Worm (Caenorhabditis elegans): ENCODE results near the gene pals-28.

Gene pals-28

ce11 chrIII:4426711-4427218, 42.2 kb downstream of the pals-28 start (continued):
- peak; percentile 79 for TF ChIP-seq ctbp-1 (GFP tag; IDR thresholded peaks at IDR 0.05)
- TF ChIP-seq snpc-4 (tag; optimal IDR thresholded peaks at IDR 0.05), result peak; percentile 82
- TF ChIP-seq arid-1 (GFP tag; conservative IDR thresholded peaks at IDR 0.05), result peak; percentile 92
- peak; percentile 43 for TF ChIP-seq spr-1 (tag; optimal IDR thresholded peaks at IDR 0.05)
- peak; percentile 57; the same call in 1 of the 2 replicates for TF ChIP-seq Y105C5A.15 (GFP tag; IDR thresholded peaks at IDR 0.05)
- peak; percentile 49; the same call in 1 of the 2 replicates for TF ChIP-seq nhr-42 (GFP tag; IDR thresholded peaks at IDR 0.05)
- TF ChIP-seq T26A8.4 (GFP tag; IDR thresholded peaks at IDR 0.05), result peak; percentile 83

ce11 chrIII:4428797-4429196, 44.2 kb downstream of the pals-28 start:
- TF ChIP-seq ctbp-1 (GFP tag; IDR thresholded peaks at IDR 0.05) (peak; percentile 70; the same call in 1 of the 2 replicates), F26F4.8 (GFP tag; conservative IDR thresholded peaks at IDR 0.05) (peak; percentile 60; the same call in 1 of the 2 replicates), ceh-32 (tag; optimal IDR thresholded peaks at IDR 0.05; ENCODE audit: poor library complexity) (no peak), ama-1 (optimal IDR thresholded peaks at IDR 0.05) (no peak), madf-9 (GFP tag; conservative IDR thresholded peaks at IDR 0.05) (0 out of 2 replicates have a peak, but pooled peaks have one; percentile 25), php-3 (GFP tag; IDR thresholded peaks at IDR 0.05) (no peak), madf-5 (GFP tag; IDR thresholded peaks at IDR 0.05) (0 out of 4 replicates have a peak, but pooled peaks of 1 of the 2 experiments have one; percentile 51), mep-1 (tag; optimal IDR thresholded peaks at IDR 0.05) (no peak), mdt-29 (GFP tag; IDR thresholded peaks at IDR 0.05) (no peak), mes-2 (tag; optimal IDR thresholded peaks at IDR 0.05; ENCODE audit: poor library complexity, severe bottlenecking) (peak; percentile 52), gei-8 (GFP tag; optimal IDR thresholded peaks at IDR 0.05) (no peak), vab-7 (GFP tag; IDR thresholded peaks at IDR 0.05) (peak; percentile 75), zip-11 (GFP tag; IDR thresholded peaks at IDR 0.05) (no peak), lin-1 (GFP tag; IDR thresholded peaks at IDR 0.05) (peak; percentile 78; the same call in 1 of the 2 replicates), saeg-2 (GFP tag; IDR thresholded peaks at IDR 0.05) (no peak), arid-1 (GFP tag; conservative IDR thresholded peaks at IDR 0.05) (peak; percentile 80), tra-1 (GFP tag; IDR thresholded peaks at IDR 0.05) (peak; percentile 32; the same call in 1 of the 2 replicates), daf-19 (GFP tag; conservative IDR thresholded peaks at IDR 0.05) (peak; percentile 86), nhr-48 (tag; optimal IDR thresholded peaks at IDR 0.05) (peak; percentile 1), hif-1 (tag; optimal IDR thresholded peaks at IDR 0.05) (no peak), F44E2.7 (GFP tag; IDR thresholded peaks at IDR 0.05) (peak; percentile 81; the same call in 1 of the 2 replicates), lin-38 (GFP tag; IDR thresholded peaks at IDR 0.05) (peak; percentile 64), nhr-77 (tag; optimal IDR thresholded peaks at IDR 0.05) (no peak), egl-43 (GFP tag; IDR thresholded peaks at IDR 0.05) (peak; percentile 85), jun-1 (tag; optimal IDR thresholded peaks at IDR 0.05) (no peak), spr-3 (GFP tag; optimal IDR thresholded peaks at IDR 0.05) (no peak), sdz-12 (GFP tag; optimal IDR thresholded peaks at IDR 0.05) (peak; percentile 7), unc-62 (GFP tag; optimal IDR thresholded peaks at IDR 0.05 in 1 of 2) (peak in 1 of 2 experiments; percentile 43), unc-62 (tag; optimal IDR thresholded peaks at IDR 0.05) (no peak), pha-4 (GFP tag; IDR thresholded peaks at IDR 0.05) (peak; percentile 78; the same call in 1 of the 2 replicates), pha-4 (tag; optimal IDR thresholded peaks at IDR 0.05) (no peak), lin-13 (GFP tag; optimal IDR thresholded peaks at IDR 0.05) (peak; percentile 16), unc-130 (GFP tag; optimal IDR thresholded peaks at IDR 0.05) (peak; percentile 34), fkh-10 (GFP tag; optimal IDR thresholded peaks at IDR 0.05) (no peak), dmd-8 (GFP tag; IDR thresholded peaks at IDR 0.05) (peak; percentile 74; the same call in 1 of the 2 replicates), hlh-11 (tag; optimal IDR thresholded peaks at IDR 0.05) (peak; percentile 10), Y105C5A.15 (GFP tag; IDR thresholded peaks at IDR 0.05) (0 out of 2 replicates have a peak, but pooled peaks have one; percentile 13), spr-1 (tag; optimal IDR thresholded peaks at IDR 0.05) (peak; percentile 9), lim-7 (GFP tag; IDR thresholded peaks at IDR 0.05) (peak; percentile 79), snpc-4 (tag; optimal IDR thresholded peaks at IDR 0.05) (peak; percentile 21), aha-1 (tag) (peak; percentile 63), T26A8.4 (GFP tag; IDR thresholded peaks at IDR 0.05) (peak; percentile 59), zfp-3 (GFP tag; conservative IDR thresholded peaks at IDR 0.05) (0 out of 2 replicates have a peak, but pooled peaks have one; percentile 27), dmd-6 (GFP tag; IDR thresholded peaks at IDR 0.05) (peak; percentile 47), daf-16 (GFP tag; optimal IDR thresholded peaks at IDR 0.05) (peak in 1 of 2 experiments; percentile 5), daf-16 (tag; optimal IDR thresholded peaks at IDR 0.05) (peak; percentile 56)

Data from whole organism, L4 larva.